Worm (Caenorhabditis elegans): ENCODE measurements around the gene ZK1098.11.

ZK1098.11 gene

ce11 chrIII:9600645-9601044, 44.2 kb downstream of the ZK1098.11 start, which contains the start of gene F58A4.2:
Gene F58A4.2, minus strand, starts transcription at chrIII:9600745.
- TF ChIP-seq nhr-2 (tag; optimal IDR thresholded peaks at IDR 0.05) (no peak), lin-32 (GFP tag; optimal IDR thresholded peaks at IDR 0.05) (no peak), mab-5 (tag; optimal IDR thresholded peaks at IDR 0.05) (no peak), flh-1 (GFP tag; optimal IDR thresholded peaks at IDR 0.05) (no peak), ceh-43 (GFP tag; optimal IDR thresholded peaks at IDR 0.05) (no peak), snpc-4 (tag; optimal IDR thresholded peaks at IDR 0.05) (no peak), blmp-1 (tag; optimal IDR thresholded peaks at IDR 0.05) (no peak), drap-1 (GFP tag; optimal IDR thresholded peaks at IDR 0.05) (no peak), pha-4 (tag; optimal IDR thresholded peaks at IDR 0.05) (no peak), ceh-39 (tag; optimal IDR thresholded peaks at IDR 0.05) (no peak), sem-2 (GFP tag; optimal IDR thresholded peaks at IDR 0.05) (no peak), unc-120 (tag; optimal IDR thresholded peaks at IDR 0.05; ENCODE audit: poor library complexity, severe bottlenecking) (no peak)
